Fruit fly (Drosophila melanogaster): ENCODE measurements around the gene CG1492.

Gene CG1492

dm6 chrX:12014800-12015389, 2.9 kb upstream of the CG1492 start (continued):
- peak; percentile 69 for TF ChIP-seq vvl (GFP tag; IDR thresholded peaks at IDR 0.05)
- no peak for TF ChIP-seq CG16779 (GFP tag; IDR thresholded peaks at IDR 0.05)
- TF ChIP-seq sob (GFP tag; IDR thresholded peaks at IDR 0.05), result no peak
- TF ChIP-seq pum (GFP tag; optimal IDR thresholded peaks at IDR 0.05), result peak; percentile 6
- TF ChIP-seq Trl (optimal IDR thresholded peaks at IDR 0.05), result no peak
- no peak for TF ChIP-seq Trl (GFP tag; optimal IDR thresholded peaks at IDR 0.05)
- peak; percentile 7; the same call in 1 of the 2 replicates for TF ChIP-seq esg (GFP tag; conservative IDR thresholded peaks at IDR 0.05)
- TF ChIP-seq CG10321 (GFP tag; IDR thresholded peaks at IDR 0.05), result no peak
- TF ChIP-seq fd102C (GFP tag; optimal IDR thresholded peaks at IDR 0.05), result no peak
- TF ChIP-seq CG6813 (GFP tag; optimal IDR thresholded peaks at IDR 0.05), result peak; percentile 13
- TF ChIP-seq CG8478 (optimal IDR thresholded peaks at IDR 0.05), result no peak
- TF ChIP-seq CG9876 (GFP tag; optimal IDR thresholded peaks at IDR 0.05), result no peak
- TF ChIP-seq CG11456 (GFP tag; IDR thresholded peaks at IDR 0.05), result 0 out of 3 replicates have a peak, but pooled peaks have one; percentile 8
- TF ChIP-seq rib (GFP tag; IDR thresholded peaks at IDR 0.05), result no peak
- TF ChIP-seq CG4707 (GFP tag; optimal IDR thresholded peaks at IDR 0.05), result peak; percentile 10
- peak; percentile 41; the same call in 1 of the 2 replicates for TF ChIP-seq Ptx1 (GFP tag; IDR thresholded peaks at IDR 0.05)
- peak; percentile 51; the same call in 2 of the 3 replicates for TF ChIP-seq zfh1 (GFP tag; IDR thresholded peaks at IDR 0.05)
- no peak for TF ChIP-seq CG1602 (GFP tag; optimal IDR thresholded peaks at IDR 0.05)
- TF ChIP-seq CG6683 (GFP tag; optimal IDR thresholded peaks at IDR 0.05), result no peak
- peak in 1 of 2 experiments; percentile 2 for TF ChIP-seq dpn (GFP tag; optimal IDR thresholded peaks at IDR 0.05)
- peak; percentile 46 for TF ChIP-seq CG10979 (tag; optimal IDR thresholded peaks at IDR 0.05)
- TF ChIP-seq B-H2 (GFP tag; optimal IDR thresholded peaks at IDR 0.05), result no peak
- TF ChIP-seq stwl (tag; optimal IDR thresholded peaks at IDR 0.05), result no peak
- TF ChIP-seq psq (GFP tag; optimal IDR thresholded peaks at IDR 0.05), result no peak
- no peak for TF ChIP-seq CG6765 (GFP tag; optimal IDR thresholded peaks at IDR 0.05)
- no peak for TF ChIP-seq Elba2 (GFP tag; optimal IDR thresholded peaks at IDR 0.05)
- TF ChIP-seq inv (GFP tag; IDR thresholded peaks at IDR 0.05; ENCODE audit: partially characterized antibody), result 0 out of 2 replicates have a peak, but pooled peaks have one; percentile 9
- TF ChIP-seq CG8359 (GFP tag; optimal IDR thresholded peaks at IDR 0.05; ENCODE audit: borderline replicate concordance), result peak; percentile 67
- TF ChIP-seq z (GFP tag; IDR thresholded peaks at IDR 0.05), result no peak
- peak; percentile 36 for TF ChIP-seq CG12391 (tag; optimal IDR thresholded peaks at IDR 0.05)
- TF ChIP-seq CG30403 (GFP tag; optimal IDR thresholded peaks at IDR 0.05), result peak; percentile 36
- peak; percentile 28; the same call in 1 of the 2 replicates for TF ChIP-seq CG6689 (GFP tag; IDR thresholded peaks at IDR 0.05)
- peak; percentile 15 for TF ChIP-seq CoRest (tag; optimal IDR thresholded peaks at IDR 0.05)
- TF ChIP-seq CG8290 (GFP tag; optimal IDR thresholded peaks at IDR 0.05), result no peak
- TF ChIP-seq CG8290 (tag; optimal IDR thresholded peaks at IDR 0.05), result peak in 1 of 2 experiments; percentile 29
- no peak for TF ChIP-seq fru (optimal IDR thresholded peaks at IDR 0.05)
- peak; percentile 9 for TF ChIP-seq D19B (GFP tag; optimal IDR thresholded peaks at IDR 0.05)
- no peak for TF ChIP-seq hth (optimal IDR thresholded peaks at IDR 0.05)
- peak; percentile 9 for TF ChIP-seq CG10267 (tag; optimal IDR thresholded peaks at IDR 0.05)
- TF ChIP-seq CG17612 (GFP tag; IDR thresholded peaks at IDR 0.05), result no peak
- TF ChIP-seq CG7745 (tag; optimal IDR thresholded peaks at IDR 0.05), result no peak
- TF ChIP-seq ems (GFP tag; optimal IDR thresholded peaks at IDR 0.05), result no peak
- TF ChIP-seq slbo (GFP tag; IDR thresholded peaks at IDR 0.05), result peak; percentile 25
- TF ChIP-seq CG16813 (GFP tag; IDR thresholded peaks at IDR 0.05; ENCODE audit: partially characterized antibody), result no peak
- no peak for TF ChIP-seq Dp (GFP tag; optimal IDR thresholded peaks at IDR 0.05)
- peak; percentile 25; the same call in 1 of the 2 replicates for TF ChIP-seq hbn (GFP tag; IDR thresholded peaks at IDR 0.05; ENCODE audit: partially characterized antibody)
- TF ChIP-seq sens (GFP tag), result peak; percentile 86
- TF ChIP-seq CG2712 (tag; optimal IDR thresholded peaks at IDR 0.05), result peak; percentile 17
- peak; percentile 21 for TF ChIP-seq CG4424 (GFP tag; optimal IDR thresholded peaks at IDR 0.05)
- TF ChIP-seq vfl (GFP tag; optimal IDR thresholded peaks at IDR 0.05), result no peak
- peak; percentile 2 for TF ChIP-seq exex (tag; optimal IDR thresholded peaks at IDR 0.05)
- TF ChIP-seq CG10366 (GFP tag; IDR thresholded peaks at IDR 0.05), result peak; percentile 34

All from whole organism, embryonic.